Fruit fly (Drosophila melanogaster): ENCODE measurements around the gene Ucp4A.

- TF ChIP-seq CG8478 (optimal IDR thresholded peaks at IDR 0.05) (no peak), usp (GFP tag; optimal IDR thresholded peaks at IDR 0.05) (no peak), psq (optimal IDR thresholded peaks at IDR 0.05) (no peak), Dll (optimal IDR thresholded peaks at IDR 0.05) (no peak), pan (optimal IDR thresholded peaks at IDR 0.05) (no peak)
Observed at dm6 chrX:17834754-17835153, 10.0 kb upstream of the Ucp4A start.
